Fruit fly (Drosophila melanogaster): ENCODE results near the gene CG4928.

CG4928 gene

DNA sequence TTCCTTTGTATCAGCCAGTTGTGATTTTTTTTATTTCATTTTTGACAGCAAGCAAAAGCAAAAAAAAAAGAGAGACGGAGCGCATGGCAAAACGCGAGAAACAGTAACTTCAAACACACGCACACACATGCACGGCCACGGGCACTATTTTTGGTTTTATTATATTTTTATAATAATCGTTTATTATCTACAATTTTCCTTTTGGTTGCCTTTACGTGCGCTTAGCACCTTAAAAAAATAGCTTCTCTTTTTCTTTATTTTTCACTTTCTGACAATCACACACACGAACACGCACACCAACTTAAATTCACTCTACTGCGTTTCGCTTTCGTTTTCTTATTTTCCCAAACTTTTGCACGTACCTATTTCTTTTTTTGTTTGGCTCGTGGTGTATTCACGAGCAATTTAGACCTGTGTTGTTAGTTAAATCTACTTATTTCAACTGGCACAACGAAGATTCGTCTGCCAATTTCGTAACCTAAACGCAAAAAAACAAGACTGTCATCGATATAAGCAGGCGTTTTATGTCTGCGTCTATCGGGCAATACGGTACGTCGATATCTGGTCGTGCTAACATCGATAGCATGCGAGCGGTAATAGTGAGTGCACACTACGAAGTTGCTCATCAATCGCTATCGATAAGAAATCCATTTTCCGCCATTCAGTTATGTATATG, 55.3 kb downstream of the CG4928 start, which contains the start of gene Ubr1 (continued):
- TF ChIP-seq CG10431 (GFP tag; optimal IDR thresholded peaks at IDR 0.05) (no peak), Opbp (GFP tag; IDR thresholded peaks at IDR 0.05; ENCODE audit: partially characterized antibody) (peak; percentile 97), ERR (GFP tag; optimal IDR thresholded peaks at IDR 0.05) (peak; percentile 16), CG14860 (GFP tag; IDR thresholded peaks at IDR 0.05; ENCODE audit: partially characterized antibody) (peak; percentile 96), lbe (GFP tag; optimal IDR thresholded peaks at IDR 0.05) (peak; percentile 6), en (GFP tag; optimal IDR thresholded peaks at IDR 0.05) (no peak), Bteb2 (GFP tag; optimal IDR thresholded peaks at IDR 0.05) (no peak), danr (GFP tag; IDR thresholded peaks at IDR 0.05) (no peak), Sin3A (optimal IDR thresholded peaks at IDR 0.05) (peak; percentile 37), hbn (GFP tag; IDR thresholded peaks at IDR 0.05; ENCODE audit: partially characterized antibody) (peak; percentile 80), HmgD (GFP tag; optimal IDR thresholded peaks at IDR 0.05) (peak; percentile 85), CG33557 (GFP tag; optimal IDR thresholded peaks at IDR 0.05) (no peak), CG3995 (GFP tag; optimal IDR thresholded peaks at IDR 0.05) (peak; percentile 15), CG7928 (GFP tag; optimal IDR thresholded peaks at IDR 0.05) (no peak), CG18011 (GFP tag; optimal IDR thresholded peaks at IDR 0.05) (peak; percentile 5), eve (GFP tag; optimal IDR thresholded peaks at IDR 0.05) (peak in 1 of 2 experiments; percentile 44), Ets65A (GFP tag) (peak; percentile 19), CG16813 (GFP tag; IDR thresholded peaks at IDR 0.05; ENCODE audit: partially characterized antibody) (peak; percentile 95), knrl (GFP tag; IDR thresholded peaks at IDR 0.05; ENCODE audit: partially characterized antibody) (peak; percentile 91), shn (GFP tag; optimal IDR thresholded peaks at IDR 0.05) (no peak), CG3407 (GFP tag; optimal IDR thresholded peaks at IDR 0.05) (no peak), prd (optimal IDR thresholded peaks at IDR 0.05) (no peak), prd (GFP tag; IDR thresholded peaks at IDR 0.05) (0 out of 3 replicates have a peak, but pooled peaks have one; percentile 6), sisA (GFP tag; IDR thresholded peaks at IDR 0.05) (no peak), CG7839 (tag; optimal IDR thresholded peaks at IDR 0.05) (peak; percentile 2), dpn (GFP tag; optimal IDR thresholded peaks at IDR 0.05) (peak; percentile 26 to 36), amos (GFP tag; IDR thresholded peaks at IDR 0.05; ENCODE audit: partially characterized antibody) (peak; percentile 95), CG14014 (GFP tag; IDR thresholded peaks at IDR 0.05) (no peak), CTCF (GFP tag; optimal IDR thresholded peaks at IDR 0.05) (peak; percentile 37), Awh (GFP tag; IDR thresholded peaks at IDR 0.05) (no peak), CG4328 (GFP tag; optimal IDR thresholded peaks at IDR 0.05) (no peak), Hand (GFP tag; optimal IDR thresholded peaks at IDR 0.05) (no peak), Optix (GFP tag; IDR thresholded peaks at IDR 0.05) (no peak), CG9437 (GFP tag; optimal IDR thresholded peaks at IDR 0.05) (peak; percentile 1), MBD-R2 (GFP tag; IDR thresholded peaks at IDR 0.05) (peak; percentile 56), kah (GFP tag; optimal IDR thresholded peaks at IDR 0.05) (no peak), H2.0 (GFP tag; IDR thresholded peaks at IDR 0.05) (no peak), CG10274 (GFP tag; optimal IDR thresholded peaks at IDR 0.05) (no peak), chif (GFP tag; optimal IDR thresholded peaks at IDR 0.05) (no peak), CG3163 (GFP tag; optimal IDR thresholded peaks at IDR 0.05) (peak; percentile 3), bbx (GFP tag; IDR thresholded peaks at IDR 0.05; ENCODE audit: partially characterized antibody) (peak; percentile 96), NC2β (GFP tag; optimal IDR thresholded peaks at IDR 0.05) (no peak), stwl (tag; optimal IDR thresholded peaks at IDR 0.05) (peak; percentile 97), CG1602 (GFP tag; optimal IDR thresholded peaks at IDR 0.05) (no peak), Ssrp (tag; optimal IDR thresholded peaks at IDR 0.05) (no peak), seq (GFP tag; IDR thresholded peaks at IDR 0.05) (no peak), slbo (GFP tag; IDR thresholded peaks at IDR 0.05) (peak; percentile 37), Dfd (GFP tag; optimal IDR thresholded peaks at IDR 0.05) (peak in 1 of 2 experiments; percentile 8), CG15514 (GFP tag; optimal IDR thresholded peaks at IDR 0.05) (peak; percentile 75), CHES-1-like (GFP tag; optimal IDR thresholded peaks at IDR 0.05) (no peak), CG10959 (GFP tag; IDR thresholded peaks at IDR 0.05) (no peak)
